Worm (Caenorhabditis elegans): ENCODE results near the gene srt-68.

Gene srt-68

DNA sequence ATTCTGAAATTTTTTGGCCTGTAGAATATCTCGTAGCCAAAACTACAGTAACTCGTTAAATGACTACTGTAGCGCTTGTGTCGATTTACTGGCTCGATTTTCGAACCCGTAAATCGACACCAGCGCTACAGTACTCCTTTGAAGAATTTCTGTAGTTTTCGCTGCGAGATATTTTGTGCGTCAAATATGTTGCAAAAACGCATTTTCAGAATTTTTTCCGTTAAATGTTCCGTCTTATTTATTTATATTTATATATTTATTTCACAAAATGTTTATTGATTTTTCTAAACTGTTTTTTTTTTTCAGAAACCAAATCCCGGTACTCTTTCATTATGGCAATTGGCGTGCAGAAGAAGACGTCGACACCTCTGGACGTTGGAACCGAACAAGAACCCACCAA lies 21.9 kb upstream of the srt-68 start, which contains the start of gene natc-2:
TSS of gene natc-2 (plus strand) at position 301 of the 400 bp plus-strand sequence.
- TF ChIP-seq mbf-1 (tag; optimal IDR thresholded peaks at IDR 0.05) = no peak
- no peak for TF ChIP-seq lin-39 (tag; optimal IDR thresholded peaks at IDR 0.05)
- TF ChIP-seq ama-1 (optimal IDR thresholded peaks at IDR 0.05) = no peak
- TF ChIP-seq zag-1 (tag; optimal IDR thresholded peaks at IDR 0.05) = no peak
- TF ChIP-seq mdl-1 (tag; optimal IDR thresholded peaks at IDR 0.05) = no peak
- TF ChIP-seq lsy-2 (tag; optimal IDR thresholded peaks at IDR 0.05) = no peak
- no peak for TF ChIP-seq nhr-25 (tag; optimal IDR thresholded peaks at IDR 0.05)

- TF ChIP-seq nhr-23 (tag; optimal IDR thresholded peaks at IDR 0.05) (no peak), unc-55 (GFP tag; optimal IDR thresholded peaks at IDR 0.05) (no peak), fos-1 (tag; optimal IDR thresholded peaks at IDR 0.05) (peak; percentile 44), nhr-237 (tag; optimal IDR thresholded peaks at IDR 0.05) (no peak), egl-27 (tag; optimal IDR thresholded peaks at IDR 0.05) (no peak), zag-1 (tag; optimal IDR thresholded peaks at IDR 0.05) (no peak), sma-9 (GFP tag; optimal IDR thresholded peaks at IDR 0.05) (peak; percentile 65), sma-9 (tag; optimal IDR thresholded peaks at IDR 0.05) (no peak), elt-1 (tag; optimal IDR thresholded peaks at IDR 0.05) (no peak), ztf-11 (tag; optimal IDR thresholded peaks at IDR 0.05) (no peak), blmp-1 (tag; optimal IDR thresholded peaks at IDR 0.05; ENCODE audit: insufficient read depth) (no peak), gmeb-1 (tag; optimal IDR thresholded peaks at IDR 0.05) (no peak), crh-2 (tag; optimal IDR thresholded peaks at IDR 0.05) (no peak), unc-39 (tag; optimal IDR thresholded peaks at IDR 0.05) (no peak), nhr-6 (tag; optimal IDR thresholded peaks at IDR 0.05) (no peak), ama-1 (optimal IDR thresholded peaks at IDR 0.05) (no peak)
Measured at ce11 chrV:5273241-5273640, 21.3 kb upstream of the srt-68 start.

DNA sequence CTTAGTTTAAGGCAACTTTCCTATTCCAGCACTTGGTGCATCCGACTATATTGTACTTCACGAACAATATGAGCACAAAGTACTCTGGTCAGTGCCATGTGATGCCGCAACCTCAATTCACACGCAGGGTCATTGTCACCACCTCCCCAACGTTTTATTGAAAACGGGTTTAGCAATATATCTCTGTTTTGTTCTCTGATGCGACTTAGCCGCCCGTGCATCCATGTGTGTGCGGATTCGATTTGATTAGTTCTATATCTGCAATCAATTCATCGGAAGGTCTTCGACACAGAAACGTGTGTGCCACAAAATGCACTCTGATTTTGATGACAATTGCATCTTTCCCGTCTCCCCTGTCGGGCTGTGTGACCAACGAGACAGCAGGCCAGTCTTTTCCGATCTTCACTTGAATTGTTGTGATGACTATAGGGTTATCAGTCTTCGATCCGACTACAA lies 20.7 kb upstream of the srt-68 start:
- TF ChIP-seq elt-3 (tag; optimal IDR thresholded peaks at IDR 0.05) (no peak), sem-4 (tag; optimal IDR thresholded peaks at IDR 0.05) (no peak), peb-1 (tag; optimal IDR thresholded peaks at IDR 0.05) (no peak), lin-39 (tag; optimal IDR thresholded peaks at IDR 0.05) (no peak), sma-9 (GFP tag; optimal IDR thresholded peaks at IDR 0.05) (peak; percentile 86), sma-9 (tag; optimal IDR thresholded peaks at IDR 0.05) (peak; percentile 29), nhr-23 (tag; optimal IDR thresholded peaks at IDR 0.05) (no peak), nhr-11 (tag; optimal IDR thresholded peaks at IDR 0.05) (no peak), nhr-25 (tag; optimal IDR thresholded peaks at IDR 0.05) (no peak), ztf-11 (tag; optimal IDR thresholded peaks at IDR 0.05) (no peak), fos-1 (tag; optimal IDR thresholded peaks at IDR 0.05) (no peak), mbf-1 (tag; optimal IDR thresholded peaks at IDR 0.05) (no peak), R02D3.7 (tag; optimal IDR thresholded peaks at IDR 0.05) (no peak), lin-13 (GFP tag; optimal IDR thresholded peaks at IDR 0.05) (no peak), blmp-1 (tag; optimal IDR thresholded peaks at IDR 0.05; ENCODE audit: insufficient read depth) (no peak), gmeb-1 (tag; optimal IDR thresholded peaks at IDR 0.05) (peak; percentile 28), nhr-6 (tag; optimal IDR thresholded peaks at IDR 0.05) (no peak), ztf-1 (GFP tag; conservative IDR thresholded peaks at IDR 0.05) (no peak), mab-5 (tag; optimal IDR thresholded peaks at IDR 0.05) (no peak), nhr-77 (tag; optimal IDR thresholded peaks at IDR 0.05) (no peak), Y55F3AM.14 (GFP tag; optimal IDR thresholded peaks at IDR 0.05) (no peak), skn-1 (tag; optimal IDR thresholded peaks at IDR 0.05) (peak; percentile 31), unc-55 (GFP tag; optimal IDR thresholded peaks at IDR 0.05) (no peak), ztf-4 (tag; optimal IDR thresholded peaks at IDR 0.05) (no peak), egl-27 (tag; optimal IDR thresholded peaks at IDR 0.05) (no peak), sma-3 (GFP tag; optimal IDR thresholded peaks at IDR 0.05) (peak; percentile 26), crh-2 (tag; optimal IDR thresholded peaks at IDR 0.05) (no peak), mdl-1 (tag; optimal IDR thresholded peaks at IDR 0.05) (no peak), aly-2 (tag; optimal IDR thresholded peaks at IDR 0.05) (no peak), nhr-129 (tag; optimal IDR thresholded peaks at IDR 0.05) (peak; percentile 74), unc-62 (GFP tag; optimal IDR thresholded peaks at IDR 0.05) (no peak), unc-39 (tag; optimal IDR thresholded peaks at IDR 0.05) (no peak), zag-1 (tag; optimal IDR thresholded peaks at IDR 0.05) (no peak), snpc-4 (tag; optimal IDR thresholded peaks at IDR 0.05) (no peak), nhr-12 (tag; optimal IDR thresholded peaks at IDR 0.05) (no peak), ceh-16 (tag; optimal IDR thresholded peaks at IDR 0.05) (no peak), lin-11 (tag; optimal IDR thresholded peaks at IDR 0.05) (no peak), lsy-2 (tag; optimal IDR thresholded peaks at IDR 0.05) (peak in 1 of 2 experiments; percentile 9), dmd-4 (tag; optimal IDR thresholded peaks at IDR 0.05) (no peak), nhr-10 (tag; optimal IDR thresholded peaks at IDR 0.05) (no peak), ceh-82 (tag; optimal IDR thresholded peaks at IDR 0.05) (no peak), elt-1 (tag; optimal IDR thresholded peaks at IDR 0.05) (no peak), ama-1 (optimal IDR thresholded peaks at IDR 0.05) (no peak), C34F6.9 (tag; optimal IDR thresholded peaks at IDR 0.05) (no peak), F13H6.1 (tag; optimal IDR thresholded peaks at IDR 0.05) (peak; percentile 16), ZK546.5 (tag; optimal IDR thresholded peaks at IDR 0.05) (no peak), nhr-21 (tag; optimal IDR thresholded peaks at IDR 0.05) (peak; percentile 28), nhr-237 (tag; optimal IDR thresholded peaks at IDR 0.05) (no peak)
